Worm (Caenorhabditis elegans) whole organism, young adult: ENCODE data around the gene H38K22.7.

Experiments used
- B0336.3 ChIP-seq: fragments of 200-800 bp; sonication (Bioruptor generic); IDR thresholded peaks from 2 replicates; pipeline ENCODE4 v1.3.6; 2022; ENCODE audit warnings: missing genetic modification characterization, missing compliant biosample characterization
- F22D6.2 ChIP-seq: sonication (generic microtip); optimal IDR thresholded peaks from 2 replicates; lab custom pipeline; 2016; ENCODE audit warnings: mild to moderate bottlenecking, missing genetic modification characterization, missing compliant biosample characterization
- F33H1.4 ChIP-seq: fragments of 200-800 bp; sonication (Bioruptor generic); IDR thresholded peaks from 2 replicates; pipeline ENCODE4 v1.3.6; 2022; ENCODE audit warnings: missing genetic modification reagents, missing genetic modification characterization, missing compliant biosample characterization
- F49E8.2 ChIP-seq: sonication (generic microtip); optimal IDR thresholded peaks from 3 replicates; lab custom pipeline; 2017; ENCODE audit warnings: missing genetic modification characterization, mild to moderate bottlenecking, missing compliant biosample characterization, antibody characterized with exemption, moderate library complexity; ENCODE audit not compliant: insufficient read depth
- F52B5.7 ChIP-seq: sonication (generic microtip); optimal IDR thresholded peaks from 2 replicates; lab custom pipeline; 2016; ENCODE audit warnings: mild to moderate bottlenecking, missing genetic modification characterization, missing compliant biosample characterization
- F57C9.4 ChIP-seq: sonication (generic microtip); optimal IDR thresholded peaks from 2 replicates; lab custom pipeline; 2017; ENCODE audit warnings: mild to moderate bottlenecking, missing genetic modification characterization, missing compliant biosample characterization
- K12H6.12 ChIP-seq: fragments of 200-800 bp; sonication (Bioruptor generic); optimal IDR thresholded peaks from 2 replicates; lab custom pipeline; 2018; ENCODE audit warnings: mild to moderate bottlenecking, missing genetic modification characterization, missing compliant biosample characterization
- Y53F4B.3 ChIP-seq: fragments of 200-800 bp; sonication (Bioruptor generic); IDR thresholded peaks from 2 replicates; pipeline ENCODE4 v1.3.6; 2022; ENCODE audit warnings: missing genetic modification reagents, missing genetic modification characterization, missing compliant biosample characterization
- Y56A3A.18 ChIP-seq: fragments of 200-800 bp; sonication (Bioruptor generic); IDR thresholded peaks from 2 replicates; pipeline ENCODE4 v1.3.6; 2022; ENCODE audit warnings: missing genetic modification reagents, missing genetic modification characterization, missing compliant biosample characterization
- Y67H2A.10 ChIP-seq: fragments of 200-800 bp; sonication (Bioruptor generic); conservative IDR thresholded peaks from 2 replicates; pipeline ENCODE4 v1.3.6; 2022; ENCODE audit warnings: missing genetic modification reagents, missing genetic modification characterization, missing compliant biosample characterization
- ZK185.1 ChIP-seq: sonication (generic microtip); optimal IDR thresholded peaks from 2 replicates; lab custom pipeline; 2016; ENCODE audit warnings: mild to moderate bottlenecking, missing genetic modification characterization, missing compliant biosample characterization; ENCODE audit not compliant: poor library complexity, severe bottlenecking
- attf-3 ChIP-seq: fragments of 200-800 bp; sonication (Bioruptor generic); conservative IDR thresholded peaks from 2 replicates; pipeline ENCODE4 v1.3.6; 2022; ENCODE audit warnings: missing genetic modification reagents, missing genetic modification characterization, missing compliant biosample characterization
- attf-6 ChIP-seq: fragments of 200-800 bp; sonication (Bioruptor generic); IDR thresholded peaks from 2 replicates; pipeline ENCODE4 v1.3.6; 2022; ENCODE audit warnings: missing genetic modification reagents, missing genetic modification characterization, missing compliant biosample characterization
- bed-1 ChIP-seq: fragments of 200-800 bp; sonication (Bioruptor generic); IDR thresholded peaks from 2 replicates; pipeline ENCODE4 v1.3.6; 2022; ENCODE audit warnings: missing genetic modification reagents, missing genetic modification characterization, missing compliant biosample characterization
- ceh-58 ChIP-seq: fragments of 200-800 bp; sonication (Bioruptor generic); IDR thresholded peaks from 2 replicates; pipeline ENCODE4 v1.3.6; 2022; ENCODE audit warnings: missing genetic modification characterization, missing compliant biosample characterization
- ceh-79 ChIP-seq: sonication (generic microtip); optimal IDR thresholded peaks from 2 replicates; lab custom pipeline; 2017; ENCODE audit warnings: mild to moderate bottlenecking, missing genetic modification characterization, missing compliant biosample characterization
- ceh-91 ChIP-seq: fragments of 200-800 bp; sonication (Bioruptor generic); IDR thresholded peaks from 2 replicates; pipeline ENCODE4 v1.3.6; 2022; ENCODE audit warnings: missing genetic modification reagents, missing genetic modification characterization, missing compliant biosample characterization
- dpl-1 ChIP-seq: fragments of 150-350 bp; optimal IDR thresholded peaks from 2 replicates; lab custom pipeline; 2014; ENCODE audit warnings: missing biosample characterization, missing genetic modification reagents, missing genetic modification characterization
- efl-1 ChIP-seq: fragments of 150-350 bp; optimal IDR thresholded peaks from 2 replicates; lab custom pipeline; 2014; ENCODE audit warnings: missing biosample characterization, missing genetic modification reagents, missing genetic modification characterization
- him-1 ChIP-seq: sonication (generic microtip); optimal IDR thresholded peaks from 2 replicates; lab custom pipeline; 2016; ENCODE audit warnings: missing genotype, missing genetic modification reagents, missing genetic modification characterization, missing compliant biosample characterization
- hlh-12 ChIP-seq: sonication (generic microtip); optimal IDR thresholded peaks from 2 replicates; lab custom pipeline; 2016; ENCODE audit warnings: missing genetic modification characterization, missing compliant biosample characterization
- hmg-1.2 ChIP-seq: fragments of 200-800 bp; sonication (Bioruptor generic); IDR thresholded peaks from 2 replicates; pipeline ENCODE4 v1.3.6; 2022; ENCODE audit warnings: missing genetic modification reagents, missing genetic modification characterization, missing compliant biosample characterization
- let-607 ChIP-seq, 2 experiments: fragments of 200-800 bp in 1 of 2; sonication (Bioruptor generic) in 1 of 2; sonication (generic microtip) in 1 of 2; optimal IDR thresholded peaks; 2 replicates each; lab custom pipeline; 2016 to 2018; ENCODE audit warnings: mild to moderate bottlenecking in 2 of 2, missing compliant biosample characterization in 2 of 2, missing genetic modification characterization in 2 of 2, moderate library complexity in 2 of 2, missing genotype in 1 of 2
- lin-54 ChIP-seq: fragments of 200-800 bp; sonication (Bioruptor generic); optimal IDR thresholded peaks from 2 replicates; lab custom pipeline; 2018; ENCODE audit warnings: mild to moderate bottlenecking, missing genetic modification characterization, missing compliant biosample characterization
- lir-1 ChIP-seq: fragments of 200-800 bp; sonication (Bioruptor generic); conservative IDR thresholded peaks from 2 replicates; pipeline ENCODE4 v1.3.6; 2022; ENCODE audit warnings: missing genetic modification reagents, missing genetic modification characterization, missing compliant biosample characterization
- lsy-27 ChIP-seq: sonication (generic microtip); optimal IDR thresholded peaks from 2 replicates; lab custom pipeline; 2017; ENCODE audit warnings: missing genetic modification characterization, mild to moderate bottlenecking, missing compliant biosample characterization, antibody characterized with exemption, missing genotype, borderline replicate concordance; ENCODE audit not compliant: insufficient read depth
- madf-10 ChIP-seq: sonication (generic microtip); optimal IDR thresholded peaks from 2 replicates; lab custom pipeline; 2016; ENCODE audit warnings: mild to moderate bottlenecking, missing genetic modification characterization, missing compliant biosample characterization
- madf-6 ChIP-seq: fragments of 200-800 bp; sonication (Bioruptor generic); IDR thresholded peaks from 2 replicates; pipeline ENCODE4 v1.3.6; 2022; ENCODE audit warnings: missing genetic modification reagents, missing genetic modification characterization, missing compliant biosample characterization
- nfya-2 ChIP-seq: fragments of 200-800 bp; sonication (Bioruptor generic); IDR thresholded peaks from 2 replicates; pipeline ENCODE4 v1.3.6; 2022; ENCODE audit warnings: missing genetic modification reagents, missing genetic modification characterization, missing compliant biosample characterization
- nhr-80 ChIP-seq: sonication (generic microtip); optimal IDR thresholded peaks from 2 replicates; lab custom pipeline; 2016; ENCODE audit warnings: missing genetic modification characterization, missing compliant biosample characterization
- pha-4 ChIP-seq: fragments of 150-350 bp; sonication (generic microtip); optimal IDR thresholded peaks from 2 replicates; lab custom pipeline; 2014; ENCODE audit warnings: missing biosample characterization, missing genetic modification reagents, missing genetic modification characterization
- snpc-1.1 ChIP-seq: sonication (generic microtip); optimal IDR thresholded peaks from 2 replicates; lab custom pipeline; 2017; ENCODE audit warnings: missing genetic modification characterization, mild to moderate bottlenecking, missing compliant biosample characterization, antibody characterized with exemption, moderate library complexity, missing genotype, missing genetic modification reagents; ENCODE audit not compliant: insufficient read depth
- zim-3 ChIP-seq: sonication (generic microtip); optimal IDR thresholded peaks from 2 replicates; lab custom pipeline; 2017; ENCODE audit warnings: mild to moderate bottlenecking, missing genetic modification characterization, moderate library complexity, missing compliant biosample characterization
- ztf-3 ChIP-seq: fragments of 200-800 bp; sonication (Bioruptor generic); optimal IDR thresholded peaks from 2 replicates; lab custom pipeline; 2018; ENCODE audit warnings: mild to moderate bottlenecking, missing genetic modification characterization, missing compliant biosample characterization

H38K22.7 gene

ce11 chrIII:4313061-4313962 lies 8.2 kb upstream of the H38K22.7 start, which contains the start of the genes evl-14 and dcn-1 (continued):
- TF ChIP-seq attf-3 (GFP tag; lab: Robert Waterston, UW) (peak; percentile 96), Y67H2A.10 (GFP tag; lab: Robert Waterston, UW) (no peak), madf-10 (tag; lab: Kevin White, UChicago) (no peak), Y53F4B.3 (GFP tag; lab: Robert Waterston, UW) (no peak), nfya-2 (GFP tag; lab: Robert Waterston, UW) (no peak), dpl-1 (GFP tag; lab: Kevin White, UChicago) (peak; percentile 82), ztf-3 (GFP tag; lab: Kevin White, UChicago) (no peak), K12H6.12 (tag; lab: Kevin White, UChicago) (peak; percentile 46), ceh-91 (GFP tag; lab: Robert Waterston, UW) (peak; percentile 84), lsy-27 (tag; lab: Kevin White, UChicago) (no peak), him-1 (tag; lab: Kevin White, UChicago) (peak; percentile 2), F33H1.4 (GFP tag; lab: Robert Waterston, UW) (peak; percentile 94), attf-6 (no peak), bed-1 (GFP tag; lab: Robert Waterston, UW) (no peak), hlh-12 (tag; lab: Kevin White, UChicago) (no peak), B0336.3 (GFP tag; lab: Robert Waterston, UW) (no peak), pha-4 (tag; lab: Kevin White, UChicago) (peak; percentile 74), ZK185.1 (tag; lab: Kevin White, UChicago) (no peak), efl-1 (GFP tag; lab: Kevin White, UChicago) (peak; percentile 96), Y56A3A.18 (no peak), let-607 (tag; optimal IDR thresholded peaks at IDR 0.05; lab: Kevin White, UChicago) (peak in 1 of 2 experiments; percentile 20), nhr-80 (peak; percentile 39), lin-54 (GFP tag; lab: Kevin White, UChicago) (peak; percentile 68), snpc-1.1 (tag; lab: Kevin White, UChicago) (peak; percentile 6), lir-1 (GFP tag; lab: Robert Waterston, UW) (no peak), ceh-79 (tag; lab: Kevin White, UChicago) (no peak), zim-3 (no peak), madf-6 (GFP tag; lab: Robert Waterston, UW) (peak; percentile 96)
- TF ChIP-seq, all 124 proteins: peak for 22

ce11 chrIII:4314502-4314901 lies 7.0 kb upstream of the H38K22.7 start:
- TF ChIP-seq ceh-58 = no peak
- no peak for TF ChIP-seq F57C9.4 (tag; lab: Kevin White, UChicago)
- no peak for TF ChIP-seq F22D6.2 (tag; lab: Kevin White, UChicago)
- no peak for TF ChIP-seq F52B5.7 (tag; lab: Kevin White, UChicago)
- no peak for TF ChIP-seq F49E8.2
- TF ChIP-seq nhr-80 = peak; percentile 45

- TF ChIP-seq efl-1 (GFP tag; lab: Kevin White, UChicago) = no peak
- peak; percentile 20; the same call in 1 of the 2 replicates for TF ChIP-seq hmg-1.2 (GFP tag; lab: Robert Waterston, UW)
- no peak for TF ChIP-seq lsy-27 (tag; lab: Kevin White, UChicago)
Measured at ce11 chrIII:4317065-4317752, 4.3 kb upstream of the H38K22.7 start, which contains the start of gene tag-131. Gene tag-131, plus strand, starts transcription at chrIII:4317702.
